Fruit fly (Drosophila melanogaster): Measurements from ENCODE around the gene Atg8a.

Gene Atg8a

DNA sequence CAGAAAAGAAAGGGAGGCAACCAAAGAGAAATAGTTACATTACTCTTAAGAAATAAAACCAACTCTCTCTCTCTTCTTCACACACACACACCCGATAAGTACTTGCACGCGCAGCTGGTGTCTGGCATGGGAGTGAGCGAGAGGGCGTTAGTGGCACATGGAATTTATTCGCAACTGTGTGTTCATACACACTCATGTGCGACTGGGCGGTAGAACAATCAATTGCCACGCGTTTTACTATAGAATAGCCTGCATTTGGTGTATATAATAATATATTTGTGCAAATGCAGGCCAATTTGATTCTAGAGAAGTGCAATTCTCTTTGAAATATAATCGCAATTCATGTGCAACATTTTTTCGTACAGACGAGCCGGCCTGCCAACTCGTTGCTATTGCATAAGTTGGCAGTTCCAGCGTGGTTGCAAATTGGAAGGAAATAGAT lies 17.8 kb upstream of the Atg8a start:
- TF ChIP-seq CG10348 (GFP tag; IDR thresholded peaks at IDR 0.05) (no peak), CG13204 (GFP tag; optimal IDR thresholded peaks at IDR 0.05) (no peak), Pif1B (GFP tag; optimal IDR thresholded peaks at IDR 0.05) (peak; percentile 36)

- TF ChIP-seq EcR (GFP tag; optimal IDR thresholded peaks at IDR 0.05) (no peak), CG14655 (GFP tag; optimal IDR thresholded peaks at IDR 0.05) (peak; percentile 18)
Measured at dm6 chrX:10784812-10785638, 16.9 kb upstream of the Atg8a start.

dm6 chrX:10784330-10784778 lies 16.2 kb upstream of the Atg8a start:
- TF ChIP-seq CG14655 (GFP tag; optimal IDR thresholded peaks at IDR 0.05) (no peak), gl (tag; optimal IDR thresholded peaks at IDR 0.05) (no peak), CG9948 (tag; optimal IDR thresholded peaks at IDR 0.05) (no peak), EcR (GFP tag; optimal IDR thresholded peaks at IDR 0.05) (no peak), D1 (tag; optimal IDR thresholded peaks at IDR 0.05) (no peak), CG12605 (GFP tag; IDR thresholded peaks at IDR 0.05) (no peak), Pif1A (GFP tag; optimal IDR thresholded peaks at IDR 0.05) (no peak), CG8159 (tag; optimal IDR thresholded peaks at IDR 0.05) (no peak), Snoo (tag; optimal IDR thresholded peaks at IDR 0.05) (no peak), CG32121 (GFP tag; IDR thresholded peaks at IDR 0.05) (0 out of 2 replicates have a peak, but pooled peaks have one; percentile 12), Pif1B (GFP tag; optimal IDR thresholded peaks at IDR 0.05) (peak; percentile 25), Ets98B (GFP tag; IDR thresholded peaks at IDR 0.05) (peak; percentile 44; the same call in 1 of the 2 replicates), CG4496 (GFP tag; IDR thresholded peaks at IDR 0.05) (peak; percentile 44; the same call in 1 of the 3 replicates)

dm6 chrX:10783374-10784064 lies 15.4 kb upstream of the Atg8a start:
- 0 out of 2 replicates have a peak, but pooled peaks have one; percentile 12 for TF ChIP-seq CG32121 (GFP tag; IDR thresholded peaks at IDR 0.05)
- TF ChIP-seq CG12605 (GFP tag; IDR thresholded peaks at IDR 0.05) = no peak

DNA sequence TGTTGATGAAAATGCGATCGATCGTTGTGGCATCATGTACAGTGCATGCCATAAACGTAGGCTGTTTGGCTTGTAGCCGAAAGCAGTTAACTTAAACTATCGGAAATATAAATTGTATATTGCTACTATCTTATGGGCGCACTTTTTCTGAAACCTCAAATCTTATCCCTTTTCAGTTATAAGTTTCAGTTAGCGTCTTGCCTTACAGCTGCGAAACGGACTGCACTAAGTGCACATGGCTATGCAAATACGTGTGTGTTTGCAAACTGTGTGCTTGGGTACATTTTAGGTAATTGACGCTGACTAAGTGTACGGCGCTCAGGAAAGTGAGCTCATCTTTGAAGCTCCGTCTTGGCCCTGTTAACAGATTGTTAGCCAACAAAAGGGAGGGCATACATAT lies 7.6 kb upstream of the Atg8a start:
- TF ChIP-seq CG8159 (tag; optimal IDR thresholded peaks at IDR 0.05) (peak; percentile 27), CG14655 (GFP tag; optimal IDR thresholded peaks at IDR 0.05) (peak; percentile 61), Pif1B (GFP tag; optimal IDR thresholded peaks at IDR 0.05) (peak; percentile 19), Snoo (tag; optimal IDR thresholded peaks at IDR 0.05) (peak; percentile 25), D1 (tag; optimal IDR thresholded peaks at IDR 0.05) (no peak), fd96Ca (GFP tag; IDR thresholded peaks at IDR 0.05) (peak; percentile 84), CG9948 (tag; optimal IDR thresholded peaks at IDR 0.05) (peak; percentile 6), rn (GFP tag; IDR thresholded peaks at IDR 0.05) (0 out of 2 replicates have a peak, but pooled peaks have one; percentile 13), CG15710 (tag; optimal IDR thresholded peaks at IDR 0.05) (peak; percentile 30), CG12605 (GFP tag; IDR thresholded peaks at IDR 0.05) (no peak), CG10348 (GFP tag; IDR thresholded peaks at IDR 0.05) (no peak; the same call in 1 of the 2 replicates), EcR (GFP tag; optimal IDR thresholded peaks at IDR 0.05) (no peak), CG17806 (tag; optimal IDR thresholded peaks at IDR 0.05) (peak; percentile 16), CG32121 (GFP tag; IDR thresholded peaks at IDR 0.05) (peak; percentile 76), CG34367 (tag; optimal IDR thresholded peaks at IDR 0.05) (peak; percentile 2), CG13204 (GFP tag; optimal IDR thresholded peaks at IDR 0.05) (no peak), Pif1A (GFP tag; optimal IDR thresholded peaks at IDR 0.05) (peak; percentile 48), CG4496 (GFP tag; IDR thresholded peaks at IDR 0.05) (peak; percentile 90), gl (tag; optimal IDR thresholded peaks at IDR 0.05) (no peak), Ets98B (GFP tag; IDR thresholded peaks at IDR 0.05) (peak; percentile 83), CG8301 (tag; optimal IDR thresholded peaks at IDR 0.05) (peak; percentile 47)

- TF ChIP-seq D1 (tag; optimal IDR thresholded peaks at IDR 0.05) = no peak
- TF ChIP-seq Snoo (tag; optimal IDR thresholded peaks at IDR 0.05) = no peak
- TF ChIP-seq CG13204 (GFP tag; optimal IDR thresholded peaks at IDR 0.05) = no peak
- TF ChIP-seq EcR (GFP tag; optimal IDR thresholded peaks at IDR 0.05) = no peak
- TF ChIP-seq CG17806 (tag; optimal IDR thresholded peaks at IDR 0.05) = no peak
- no peak for TF ChIP-seq CG8301 (tag; optimal IDR thresholded peaks at IDR 0.05)
- TF ChIP-seq fd96Ca (GFP tag; IDR thresholded peaks at IDR 0.05) = no peak
- TF ChIP-seq CG14655 (GFP tag; optimal IDR thresholded peaks at IDR 0.05) = no peak
- no peak for TF ChIP-seq Ets98B (GFP tag; IDR thresholded peaks at IDR 0.05)
- no peak for TF ChIP-seq CG15710 (tag; optimal IDR thresholded peaks at IDR 0.05)
- no peak for TF ChIP-seq Pif1B (GFP tag; optimal IDR thresholded peaks at IDR 0.05)
Measured at dm6 chrX:10774957-10775682, 7.0 kb upstream of the Atg8a start.

All from whole organism, pupa.